Worm (Caenorhabditis elegans) whole organism, mixed stage, embryonic: Measurements from ENCODE around the gene malt-1.

ENCODE experiments used
- elt-1 ChIP-seq: sonication (generic microtip); optimal IDR thresholded peaks from 2 replicates; lab custom pipeline; 2017; ENCODE audit warnings: missing genetic modification characterization, mild to moderate bottlenecking, missing compliant biosample characterization, antibody characterized with exemption, moderate library complexity, borderline replicate concordance; ENCODE audit not compliant: insufficient read depth
- mep-1 ChIP-seq: fragments of 150-350 bp; optimal IDR thresholded peaks from 2 replicates; lab custom pipeline; 2017; ENCODE audit warnings: missing biosample characterization, missing genetic modification reagents, missing genetic modification characterization, inconsistent platforms
- nhr-12 ChIP-seq: fragments of 150-350 bp; optimal IDR thresholded peaks from 2 replicates; lab custom pipeline; 2014; ENCODE audit warnings: missing biosample characterization, missing genetic modification characterization
- nhr-2 ChIP-seq: fragments of 150-350 bp; optimal IDR thresholded peaks from 2 replicates; lab custom pipeline; 2014; ENCODE audit warnings: missing biosample characterization, missing genetic modification characterization
- nhr-76 ChIP-seq: sonication (generic microtip); optimal IDR thresholded peaks from 2 replicates; lab custom pipeline; 2017; ENCODE audit warnings: missing biosample characterization, missing genetic modification characterization
- pha-4 ChIP-seq: fragments of 150-350 bp; optimal IDR thresholded peaks from 2 replicates; lab custom pipeline; 2018; ENCODE audit warnings: missing biosample characterization, missing genetic modification reagents, missing genetic modification characterization
- snpc-4 ChIP-seq: fragments of 150-350 bp; optimal IDR thresholded peaks from 2 replicates; lab custom pipeline; 2014; ENCODE audit warnings: missing biosample characterization, missing genetic modification characterization
- sptf-1 ChIP-seq: sonication (generic microtip); optimal IDR thresholded peaks from 2 replicates; lab custom pipeline; 2017; ENCODE audit warnings: mild to moderate bottlenecking, missing genetic modification characterization, moderate library complexity, missing compliant biosample characterization
- unc-62 ChIP-seq: fragments of 150-350 bp; optimal IDR thresholded peaks from 2 replicates; lab custom pipeline; 2014; ENCODE audit warnings: missing biosample characterization, missing genetic modification reagents, missing genetic modification characterization
- ztf-11 ChIP-seq: fragments of 150-350 bp; optimal IDR thresholded peaks from 2 replicates; lab custom pipeline; 2014; ENCODE audit warnings: missing biosample characterization, missing genetic modification characterization

DNA sequence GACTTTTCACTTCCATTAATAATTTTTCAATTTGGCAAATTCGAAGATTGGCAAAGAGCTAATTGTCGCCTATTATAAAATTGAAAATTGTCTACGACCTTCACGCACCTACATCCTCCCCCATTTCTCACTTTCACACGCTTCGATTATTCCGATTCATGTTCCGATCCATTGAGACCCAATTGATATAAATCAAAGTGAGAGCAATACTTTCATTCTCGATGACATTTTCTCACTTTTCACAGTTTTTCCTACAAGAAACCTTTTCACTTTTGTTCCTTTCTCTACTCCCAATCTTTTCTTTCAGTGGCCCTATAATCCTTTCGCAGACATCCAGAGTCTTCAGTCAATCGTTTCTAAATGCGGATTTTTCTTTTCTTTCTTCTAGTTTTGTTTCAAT is 28.5 kb upstream of the malt-1 start, which contains the start of gene C15F1.2:
- no peak for TF ChIP-seq nhr-76 (tag; lab: Kevin White, UChicago)
- TF ChIP-seq nhr-2 (tag; lab: Kevin White, UChicago) = no peak
- TF ChIP-seq ztf-11 (tag; lab: Kevin White, UChicago) = no peak
- no peak for TF ChIP-seq unc-62 (GFP tag; lab: Kevin White, UChicago)
- no peak for TF ChIP-seq sptf-1
- no peak for TF ChIP-seq pha-4 (tag; lab: Kevin White, UChicago)
- TF ChIP-seq mep-1 (tag; lab: Kevin White, UChicago) = no peak
- no peak for TF ChIP-seq snpc-4 (tag; lab: Kevin White, UChicago)
- no peak for TF ChIP-seq nhr-12 (tag; lab: Kevin White, UChicago)
- TF ChIP-seq elt-1 (tag; lab: Kevin White, UChicago) = no peak
